Worm (Caenorhabditis elegans) whole organism, mixed stage, embryonic: ENCODE measurements around the gene R06B9.5.

ENCODE experiments used
- M03D4.4 ChIP-seq: sonication (generic microtip); optimal IDR thresholded peaks from 2 replicates; lab custom pipeline; 2017; ENCODE audit warnings: mild to moderate bottlenecking, missing genetic modification characterization, missing compliant biosample characterization
- bed-3 ChIP-seq: fragments of 200-800 bp; sonication (Bioruptor generic); optimal IDR thresholded peaks from 3 replicates; lab custom pipeline; 2018; ENCODE audit warnings: mild to moderate bottlenecking, missing genetic modification characterization, moderate library complexity, missing compliant biosample characterization
- blmp-1 ChIP-seq: fragments of 150-350 bp; optimal IDR thresholded peaks from 2 replicates; lab custom pipeline; 2014; ENCODE audit warnings: missing biosample characterization, missing genetic modification characterization
- ceh-39 ChIP-seq: fragments of 150-350 bp; optimal IDR thresholded peaks from 2 replicates; lab custom pipeline; 2014; ENCODE audit warnings: missing biosample characterization, missing genetic modification characterization
- ceh-43 ChIP-seq: fragments of 200-800 bp; sonication (Bioruptor generic); optimal IDR thresholded peaks from 2 replicates; lab custom pipeline; 2018; ENCODE audit warnings: mild to moderate bottlenecking, missing genetic modification characterization, moderate library complexity, missing compliant biosample characterization
- ceh-83 ChIP-seq: fragments of 200-800 bp; sonication (Bioruptor generic); optimal IDR thresholded peaks from 2 replicates; lab custom pipeline; 2018; ENCODE audit warnings: mild to moderate bottlenecking, missing genetic modification characterization, missing compliant biosample characterization
- cnd-1 ChIP-seq: fragments of 200-800 bp; sonication (Bioruptor generic); optimal IDR thresholded peaks from 2 replicates; lab custom pipeline; 2018; ENCODE audit warnings: mild to moderate bottlenecking, missing genetic modification characterization, missing compliant biosample characterization
- drap-1 ChIP-seq: fragments of 200-800 bp; sonication (Bioruptor generic); optimal IDR thresholded peaks from 3 replicates; lab custom pipeline; 2018; ENCODE audit warnings: mild to moderate bottlenecking, missing genetic modification characterization, missing compliant biosample characterization
- elt-1 ChIP-seq: sonication (generic microtip); optimal IDR thresholded peaks from 2 replicates; lab custom pipeline; 2017; ENCODE audit warnings: missing genetic modification characterization, mild to moderate bottlenecking, missing compliant biosample characterization, antibody characterized with exemption, moderate library complexity, borderline replicate concordance; ENCODE audit not compliant: insufficient read depth
- elt-3 ChIP-seq: fragments of 150-350 bp; optimal IDR thresholded peaks from 2 replicates; lab custom pipeline; 2014; ENCODE audit warnings: missing biosample characterization, missing genetic modification characterization
- flh-1 ChIP-seq: fragments of 200-800 bp; sonication (Bioruptor generic); optimal IDR thresholded peaks from 2 replicates; lab custom pipeline; 2018; ENCODE audit warnings: mild to moderate bottlenecking, missing genetic modification characterization, moderate library complexity, missing compliant biosample characterization
- ham-2 ChIP-seq: fragments of 200-800 bp; sonication (Bioruptor generic); optimal IDR thresholded peaks from 2 replicates; lab custom pipeline; 2018; ENCODE audit warnings: mild to moderate bottlenecking, missing genetic modification characterization, missing compliant biosample characterization
- hlh-1 ChIP-seq: fragments of 150-350 bp; optimal IDR thresholded peaks from 2 replicates; lab custom pipeline; 2014; ENCODE audit warnings: missing biosample characterization, missing genetic modification reagents, missing genetic modification characterization
- lin-13 ChIP-seq: fragments of 150-350 bp; optimal IDR thresholded peaks from 2 replicates; lab custom pipeline; 2014; ENCODE audit warnings: missing biosample characterization, missing genetic modification characterization
- lin-32 ChIP-seq: fragments of 200-800 bp; sonication (Bioruptor generic); optimal IDR thresholded peaks from 2 replicates; lab custom pipeline; 2018; ENCODE audit warnings: mild to moderate bottlenecking, missing genetic modification characterization, missing compliant biosample characterization
- lsy-2 ChIP-seq: fragments of 150-350 bp; optimal IDR thresholded peaks from 2 replicates; lab custom pipeline; 2014; ENCODE audit warnings: missing biosample characterization, missing genetic modification characterization
- mab-5 ChIP-seq: fragments of 150-350 bp; optimal IDR thresholded peaks from 2 replicates; lab custom pipeline; 2014; ENCODE audit warnings: missing biosample characterization, missing genetic modification characterization
- mep-1 ChIP-seq: fragments of 150-350 bp; optimal IDR thresholded peaks from 2 replicates; lab custom pipeline; 2017; ENCODE audit warnings: missing biosample characterization, missing genetic modification reagents, missing genetic modification characterization, inconsistent platforms
- mls-2 ChIP-seq: sonication (generic microtip); optimal IDR thresholded peaks from 2 replicates; lab custom pipeline; 2016; ENCODE audit warnings: mild to moderate bottlenecking, missing genetic modification characterization, moderate library complexity, missing compliant biosample characterization
- nhr-12 ChIP-seq: fragments of 150-350 bp; optimal IDR thresholded peaks from 2 replicates; lab custom pipeline; 2014; ENCODE audit warnings: missing biosample characterization, missing genetic modification characterization
- nhr-2 ChIP-seq: fragments of 150-350 bp; optimal IDR thresholded peaks from 2 replicates; lab custom pipeline; 2014; ENCODE audit warnings: missing biosample characterization, missing genetic modification characterization
- nhr-28 ChIP-seq: fragments of 150-350 bp; optimal IDR thresholded peaks from 2 replicates; lab custom pipeline; 2014; ENCODE audit warnings: missing biosample characterization, missing genetic modification characterization
- nhr-76 ChIP-seq: sonication (generic microtip); optimal IDR thresholded peaks from 2 replicates; lab custom pipeline; 2017; ENCODE audit warnings: missing biosample characterization, missing genetic modification characterization
- sem-2 ChIP-seq: fragments of 200-800 bp; sonication (Bioruptor generic); optimal IDR thresholded peaks from 2 replicates; lab custom pipeline; 2018; ENCODE audit warnings: mild to moderate bottlenecking, missing genetic modification characterization, missing compliant biosample characterization
- snpc-4 ChIP-seq: fragments of 150-350 bp; optimal IDR thresholded peaks from 2 replicates; lab custom pipeline; 2014; ENCODE audit warnings: missing biosample characterization, missing genetic modification characterization
- tbx-8 ChIP-seq: fragments of 200-800 bp; sonication (Bioruptor generic); optimal IDR thresholded peaks from 2 replicates; lab custom pipeline; 2018; ENCODE audit warnings: mild to moderate bottlenecking, missing genetic modification characterization, moderate library complexity, missing compliant biosample characterization
- unc-120 ChIP-seq: sonication (generic microtip); optimal IDR thresholded peaks from 2 replicates; lab custom pipeline; 2017; ENCODE audit warnings: missing genetic modification characterization, missing compliant biosample characterization; ENCODE audit not compliant: poor library complexity, severe bottlenecking
- unc-39 ChIP-seq: fragments of 150-350 bp; optimal IDR thresholded peaks from 2 replicates; lab custom pipeline; 2014; ENCODE audit warnings: missing biosample characterization, missing genetic modification characterization
- unc-62 ChIP-seq: fragments of 150-350 bp; optimal IDR thresholded peaks from 2 replicates; lab custom pipeline; 2014; ENCODE audit warnings: missing biosample characterization, missing genetic modification reagents, missing genetic modification characterization
- zip-8 ChIP-seq: fragments of 150-350 bp; optimal IDR thresholded peaks from 2 replicates; lab custom pipeline; 2014; ENCODE audit warnings: missing biosample characterization, missing genetic modification characterization
- ztf-11 ChIP-seq: fragments of 150-350 bp; optimal IDR thresholded peaks from 2 replicates; lab custom pipeline; 2014; ENCODE audit warnings: missing biosample characterization, missing genetic modification characterization

Gene R06B9.5

DNA sequence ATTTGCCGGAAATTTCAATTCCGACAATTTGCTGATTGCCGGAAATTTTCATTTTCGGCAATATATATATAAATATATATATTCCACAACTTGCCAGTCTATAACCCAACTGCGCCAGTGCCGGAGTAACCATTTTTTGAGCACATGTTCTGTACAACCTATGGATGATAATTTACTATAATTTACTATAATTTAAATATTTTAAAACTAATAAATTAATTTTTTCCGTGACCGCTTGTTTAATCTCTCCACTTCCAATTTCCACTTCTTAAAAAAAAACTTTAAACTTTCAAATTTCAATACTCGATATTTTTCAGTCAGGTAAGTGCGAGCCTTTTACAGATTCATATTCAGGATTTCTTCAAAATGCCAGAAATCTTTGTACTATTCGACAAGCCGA lies 29.8 kb downstream of the R06B9.5 start, which contains the start of gene arrd-12:
TSS of gene arrd-12 (plus strand) at position 301 of the 400 bp plus-strand sequence.
- TF ChIP-seq lin-13 (tag; lab: Kevin White, UChicago) (no peak), M03D4.4 (tag; lab: Kevin White, UChicago) (no peak), snpc-4 (tag; lab: Kevin White, UChicago) (no peak), ceh-43 (GFP tag; lab: Kevin White, UChicago) (no peak), bed-3 (GFP tag; lab: Kevin White, UChicago) (no peak), lsy-2 (no peak), zip-8 (no peak), drap-1 (no peak), nhr-12 (tag; lab: Kevin White, UChicago) (no peak), hlh-1 (tag; lab: Kevin White, UChicago) (no peak), ceh-39 (tag; lab: Kevin White, UChicago) (no peak), mls-2 (no peak), flh-1 (GFP tag; lab: Kevin White, UChicago) (no peak), unc-120 (tag; lab: Kevin White, UChicago) (no peak), nhr-2 (tag; lab: Kevin White, UChicago) (no peak), lin-32 (GFP tag; lab: Kevin White, UChicago) (no peak)

DNA sequence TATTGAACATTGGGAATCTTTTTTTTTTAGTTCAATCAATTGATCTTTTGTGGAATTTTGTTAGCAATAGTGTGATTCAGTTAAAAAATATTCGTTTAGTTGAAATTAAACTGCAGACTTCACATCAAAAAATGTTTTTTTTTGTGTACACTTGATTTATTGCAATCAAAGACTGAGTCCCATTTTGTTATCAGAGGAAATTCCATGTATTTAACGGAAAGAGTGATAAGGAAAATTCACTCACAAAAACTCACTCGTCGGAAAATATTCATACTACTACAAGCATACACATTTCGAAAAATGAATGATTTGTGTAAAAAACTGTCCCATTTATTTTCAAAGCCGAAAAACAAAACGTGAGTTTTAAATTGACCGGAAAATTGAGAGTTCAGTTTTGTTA lies 35.2 kb downstream of the R06B9.5 start, which contains the start of gene C01B9.1:
TSS of gene C01B9.1 (plus strand) at position 241 of the 400 bp plus-strand sequence.
- TF ChIP-seq tbx-8 (GFP tag; lab: Kevin White, UChicago) (no peak), nhr-76 (tag; lab: Kevin White, UChicago) (no peak), mep-1 (no peak), ceh-43 (GFP tag; lab: Kevin White, UChicago) (no peak), lsy-2 (no peak), unc-120 (tag; lab: Kevin White, UChicago) (no peak), sem-2 (no peak), nhr-28 (tag; lab: Kevin White, UChicago) (no peak), ztf-11 (no peak)

DNA sequence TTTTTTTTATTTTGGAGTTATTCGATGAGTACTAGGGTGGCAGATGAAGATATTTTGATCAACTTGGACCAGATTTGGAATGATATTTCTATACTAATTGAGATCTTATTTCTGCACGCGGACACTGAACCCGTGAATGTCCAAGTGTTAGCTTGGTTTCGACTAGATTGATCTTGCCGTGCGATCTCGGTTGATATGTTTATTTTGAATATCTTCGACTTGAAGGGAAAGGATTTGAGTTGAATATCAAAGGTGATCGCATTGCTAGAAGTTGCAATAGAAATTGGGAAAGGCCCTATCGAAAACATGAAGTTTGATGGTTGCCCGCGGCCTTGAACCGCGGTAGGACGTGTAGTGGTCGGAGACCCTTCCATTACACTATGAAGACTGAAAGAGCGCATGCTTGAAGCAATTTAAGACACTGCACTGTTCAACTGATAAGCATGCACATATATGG lies 44.7 kb downstream of the R06B9.5 start:
- TF ChIP-seq snpc-4 (tag; lab: Kevin White, UChicago) (no peak), mab-5 (tag; lab: Kevin White, UChicago) (no peak), hlh-1 (tag; lab: Kevin White, UChicago) (no peak), unc-120 (tag; lab: Kevin White, UChicago) (no peak), blmp-1 (tag; lab: Kevin White, UChicago) (no peak), ceh-43 (GFP tag; lab: Kevin White, UChicago) (no peak), unc-62 (GFP tag; lab: Kevin White, UChicago) (no peak), elt-1 (no peak), mls-2 (no peak), lin-32 (GFP tag; lab: Kevin White, UChicago) (no peak), mep-1 (no peak), lin-13 (tag; lab: Kevin White, UChicago) (no peak), nhr-2 (tag; lab: Kevin White, UChicago) (no peak)

DNA sequence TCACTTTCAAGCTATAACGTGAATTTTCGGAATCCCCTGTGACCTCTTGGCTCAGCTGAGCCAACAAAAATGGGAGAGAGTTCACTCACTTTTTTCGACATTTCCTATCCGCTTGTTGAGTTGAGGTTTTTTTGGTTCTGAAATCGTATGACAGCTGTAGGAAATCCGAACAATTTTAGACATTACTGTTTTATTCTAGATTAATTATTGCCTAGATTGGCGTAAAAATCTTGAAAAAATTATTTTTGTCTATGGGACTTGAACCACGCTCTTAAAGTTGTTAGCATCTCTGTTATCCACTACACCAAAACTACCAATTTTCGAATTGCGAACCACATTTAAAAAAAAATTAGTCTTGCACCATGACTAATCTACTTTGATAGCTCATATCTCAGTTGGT lies 47.8 kb downstream of the R06B9.5 start, which contains the start of gene C01B9.4:
TSS of gene C01B9.4 (minus strand) at position 101 of the 400 bp plus-strand sequence.
- TF ChIP-seq zip-8 (no peak), nhr-2 (tag; lab: Kevin White, UChicago) (no peak), hlh-1 (tag; lab: Kevin White, UChicago) (no peak), unc-120 (tag; lab: Kevin White, UChicago) (no peak), ceh-43 (GFP tag; lab: Kevin White, UChicago) (no peak), ceh-39 (tag; lab: Kevin White, UChicago) (no peak), lin-13 (tag; lab: Kevin White, UChicago) (no peak), bed-3 (GFP tag; lab: Kevin White, UChicago) (no peak), lsy-2 (no peak), nhr-12 (tag; lab: Kevin White, UChicago) (no peak), cnd-1 (tag; lab: Kevin White, UChicago) (no peak), flh-1 (GFP tag; lab: Kevin White, UChicago) (no peak), blmp-1 (tag; lab: Kevin White, UChicago) (no peak), unc-39 (tag; lab: Kevin White, UChicago) (no peak), tbx-8 (GFP tag; lab: Kevin White, UChicago) (no peak), mab-5 (tag; lab: Kevin White, UChicago) (no peak)

DNA sequence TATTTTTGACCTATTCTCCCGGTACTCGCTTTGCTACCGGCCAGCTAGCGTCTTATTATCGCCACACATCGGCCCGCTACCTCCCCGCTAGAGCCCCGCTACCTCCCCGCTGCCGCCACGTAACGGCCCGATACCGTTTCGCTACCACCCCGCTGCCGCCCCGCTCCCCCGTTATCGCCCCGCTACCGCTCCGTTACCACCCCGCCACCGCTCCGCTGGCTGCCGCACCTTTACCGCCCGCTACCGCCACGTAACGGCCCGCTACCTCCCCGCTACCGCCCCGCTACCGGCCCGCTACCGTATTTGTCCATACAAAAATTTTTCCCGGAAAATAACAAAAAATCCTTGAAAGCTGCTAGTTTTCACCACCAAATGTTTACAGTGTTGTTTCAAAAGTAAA lies 49.5 kb downstream of the R06B9.5 start:
- no peak for TF ChIP-seq snpc-4 (tag; lab: Kevin White, UChicago)
- TF ChIP-seq elt-3 = no peak
- no peak for TF ChIP-seq nhr-76 (tag; lab: Kevin White, UChicago)
- peak; percentile 12 for TF ChIP-seq drap-1
- TF ChIP-seq zip-8 = no peak
- no peak for TF ChIP-seq tbx-8 (GFP tag; lab: Kevin White, UChicago)
- no peak for TF ChIP-seq nhr-28 (tag; lab: Kevin White, UChicago)
- TF ChIP-seq ceh-39 (tag; lab: Kevin White, UChicago) = no peak
- TF ChIP-seq unc-39 (tag; lab: Kevin White, UChicago) = no peak
- TF ChIP-seq ham-2 (GFP tag; lab: Kevin White, UChicago) = peak; percentile 27
- peak; percentile 23 for TF ChIP-seq ceh-83 (GFP tag; lab: Kevin White, UChicago)
